Worm (Caenorhabditis elegans): Measurements from ENCODE around the gene T21C9.13.
A peak's percentile ranks its signal among the peaks of the same experiment; 100 is the strongest.

The T21C9.13 gene

DNA sequence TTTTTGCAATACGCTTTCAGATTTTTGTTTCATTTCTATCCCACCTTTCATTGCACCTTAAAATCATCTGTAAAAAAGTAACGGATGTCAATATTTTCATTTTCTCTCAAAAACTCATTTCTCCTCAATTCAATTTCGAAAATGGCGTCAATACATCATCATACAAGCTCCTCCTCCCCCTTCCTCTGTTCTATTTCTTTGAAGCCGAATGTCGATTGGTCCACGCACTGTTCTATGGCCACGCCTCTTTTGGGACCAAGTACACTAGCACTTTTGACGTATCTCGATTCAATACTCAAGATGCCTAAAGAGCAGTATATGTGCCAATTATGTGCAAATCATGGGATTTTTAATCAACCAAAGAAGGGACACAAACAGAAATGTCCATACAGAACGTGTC is 35.7 kb downstream of the T21C9.13 start, which contains the start of gene mab-23:
mab-23 (plus strand) TSS at position 301 of the 400 bp plus-strand sequence.
- TF ChIP-seq lin-32 (GFP tag; optimal IDR thresholded peaks at IDR 0.05) (no peak), bed-3 (GFP tag; optimal IDR thresholded peaks at IDR 0.05) (no peak), pha-4 (tag; optimal IDR thresholded peaks at IDR 0.05) (no peak), ceh-83 (GFP tag; optimal IDR thresholded peaks at IDR 0.05) (no peak), elt-3 (tag; optimal IDR thresholded peaks at IDR 0.05) (no peak), snpc-4 (tag; optimal IDR thresholded peaks at IDR 0.05) (no peak), mab-5 (tag; optimal IDR thresholded peaks at IDR 0.05) (no peak), nhr-12 (tag; optimal IDR thresholded peaks at IDR 0.05) (no peak), ces-1 (GFP tag; optimal IDR thresholded peaks at IDR 0.05) (no peak), unc-62 (GFP tag; optimal IDR thresholded peaks at IDR 0.05) (no peak), ham-2 (GFP tag; optimal IDR thresholded peaks at IDR 0.05) (no peak), nhr-28 (tag; optimal IDR thresholded peaks at IDR 0.05) (no peak)

DNA sequence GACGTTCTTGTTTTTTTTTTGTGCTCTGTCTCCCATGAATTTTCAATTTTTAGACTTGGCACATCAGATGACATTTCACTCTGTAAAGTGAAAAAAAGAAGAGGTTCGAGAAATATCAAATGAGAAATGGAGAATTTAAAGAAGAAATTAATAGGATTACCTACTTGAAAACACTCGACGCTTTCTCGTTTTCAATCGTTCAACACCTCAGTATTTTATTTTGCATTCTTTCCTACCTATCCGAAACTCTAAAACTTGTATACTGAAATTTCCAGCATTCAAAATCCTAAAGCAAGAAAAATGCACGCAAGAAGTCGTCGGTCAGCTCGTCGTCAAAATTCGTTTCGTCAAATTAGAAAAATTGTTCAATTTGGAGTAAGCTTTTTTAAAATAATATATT is 38.7 kb downstream of the T21C9.13 start, which contains the start of gene kvs-2:
kvs-2 (plus strand) TSS at position 301 of the 400 bp plus-strand sequence.
- TF ChIP-seq pha-4 (tag; optimal IDR thresholded peaks at IDR 0.05) (no peak), cnd-1 (tag; optimal IDR thresholded peaks at IDR 0.05) (no peak), mab-5 (tag; optimal IDR thresholded peaks at IDR 0.05) (no peak), sem-2 (GFP tag; optimal IDR thresholded peaks at IDR 0.05) (no peak), mep-1 (tag; optimal IDR thresholded peaks at IDR 0.05) (no peak), nhr-2 (tag; optimal IDR thresholded peaks at IDR 0.05) (no peak), nhr-12 (tag; optimal IDR thresholded peaks at IDR 0.05) (no peak), unc-62 (GFP tag; optimal IDR thresholded peaks at IDR 0.05) (no peak), nhr-76 (tag; optimal IDR thresholded peaks at IDR 0.05) (no peak)

DNA sequence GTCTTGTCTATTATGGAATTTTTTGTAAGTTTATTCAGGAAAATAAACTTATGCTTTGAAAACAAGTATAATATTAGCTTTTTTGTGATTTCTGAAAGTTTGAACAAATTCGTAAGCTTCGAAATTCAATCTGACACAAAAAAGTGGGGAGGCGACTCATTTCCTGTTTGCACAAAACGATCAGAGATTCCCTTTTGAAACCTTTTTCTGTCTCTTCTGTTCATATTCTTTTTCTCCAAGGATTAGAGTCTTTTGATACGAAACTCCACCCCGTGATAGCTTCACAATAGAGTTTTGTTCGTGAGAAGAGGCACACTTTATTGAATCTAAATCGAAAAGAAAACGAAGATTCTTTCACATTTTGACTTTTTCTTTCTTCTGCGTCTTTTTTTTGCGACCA is 43.9 kb downstream of the T21C9.13 start:
- TF ChIP-seq blmp-1 (tag; optimal IDR thresholded peaks at IDR 0.05) (no peak), bed-3 (GFP tag; optimal IDR thresholded peaks at IDR 0.05) (no peak), ces-1 (GFP tag; optimal IDR thresholded peaks at IDR 0.05) (peak; percentile 9), sptf-1 (tag; optimal IDR thresholded peaks at IDR 0.05) (no peak)

DNA sequence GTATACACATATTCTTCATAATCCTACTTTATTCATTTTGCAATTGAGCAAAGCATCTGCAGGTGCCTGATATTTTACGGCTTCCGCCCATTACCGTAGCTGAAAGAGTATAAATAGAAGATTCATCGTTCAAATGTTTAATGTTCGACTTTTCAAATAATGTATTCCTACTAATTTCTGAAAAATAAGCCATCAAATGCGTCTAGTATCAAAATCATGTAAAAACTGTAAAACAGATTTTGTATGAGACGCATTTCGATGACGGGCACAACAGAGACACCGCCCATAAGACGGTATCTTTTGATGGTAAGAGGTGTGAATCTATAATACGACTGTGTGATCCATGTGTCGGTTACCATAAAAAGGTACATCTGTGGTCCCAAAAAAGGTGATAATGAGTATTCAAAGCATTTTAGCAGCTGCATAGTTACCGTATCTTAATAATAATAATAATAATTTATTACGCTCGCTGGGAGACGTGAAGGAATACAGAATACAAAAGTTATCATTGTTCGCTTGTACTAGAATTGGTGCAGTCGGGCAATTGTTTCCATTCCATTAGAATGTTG is 50.1 kb downstream of the T21C9.13 start, which contains the start of the genes C32C4.3 and C32C4.16:
C32C4.3 (minus strand) TSS at position 101 of the 569 bp plus-strand sequence.
C32C4.16 (plus strand) TSS at position 519 of the 569 bp plus-strand sequence.
- TF ChIP-seq ceh-83 (GFP tag; optimal IDR thresholded peaks at IDR 0.05) (no peak), hlh-1 (tag; optimal IDR thresholded peaks at IDR 0.05) (no peak), unc-62 (GFP tag; optimal IDR thresholded peaks at IDR 0.05) (no peak), elt-1 (tag; optimal IDR thresholded peaks at IDR 0.05; ENCODE audit: borderline replicate concordance, insufficient read depth) (no peak)

DNA sequence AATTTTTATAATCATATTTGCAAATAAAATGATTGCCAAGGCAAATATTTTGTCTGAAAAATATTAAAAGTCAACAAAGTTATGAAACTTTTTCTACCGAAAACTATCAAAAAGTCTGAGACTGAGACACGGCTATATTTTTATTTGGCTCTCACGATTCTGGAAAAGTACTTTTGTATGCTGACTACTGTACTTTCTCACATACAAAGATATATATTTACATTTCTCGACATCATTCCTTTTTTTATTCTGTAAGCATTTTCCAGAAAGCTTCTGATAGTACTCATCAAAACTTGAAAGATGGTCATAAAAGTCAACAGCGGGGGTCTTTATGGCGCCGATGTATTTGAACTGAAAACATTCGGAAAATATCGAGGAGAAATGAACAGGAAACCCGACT is 51.1 kb downstream of the T21C9.13 start, which contains the start of gene aqp-6:
aqp-6 (plus strand) TSS at position 301 of the 400 bp plus-strand sequence.
- no peak for TF ChIP-seq ham-2 (GFP tag; optimal IDR thresholded peaks at IDR 0.05)

All from whole organism, mixed stage, embryonic.